Fruit fly (Drosophila melanogaster) Kc167 (cell line): ENCODE measurements around the gene Ran-like.

Experiments used
- h ChIP-seq: fragments of >200 bp; optimal IDR thresholded peaks from 3 replicates; lab custom pipeline; 2018; ENCODE audit warnings: missing external identifiers
- insv ChIP-seq: fragments of >200 bp; optimal IDR thresholded peaks from 3 replicates; lab custom pipeline; 2018; ENCODE audit warnings: missing external identifiers
- psq ChIP-seq: fragments of >200 bp; optimal IDR thresholded peaks from 2 replicates; lab custom pipeline; 2017; ENCODE audit warnings: missing external identifiers

dm6 chr3L:15474010-15474409 lies 11.2 kb downstream of the Ran-like start, which contains the start of gene cocoon:
- no peak for TF ChIP-seq insv (lab: Kevin White, UChicago)
- TF ChIP-seq psq (lab: Kevin White, UChicago), result no peak
- TF ChIP-seq h (lab: Kevin White, UChicago), result no peak
